Worm (Caenorhabditis elegans) whole organism, L4/young adult: ENCODE measurements around the gene str-226.
"Not testable (repeated sequence)": the region's sequence is repeated elsewhere in the genome, so short reads cannot be mapped to it uniquely, and the experiment has no call there.

ENCODE experiments used
- W03F9.2 ChIP-seq: fragments of 150-350 bp; optimal IDR thresholded peaks from 2 replicates; lab custom pipeline; 2014; ENCODE audit warnings: missing biosample characterization, missing genetic modification characterization
- dao-5 ChIP-seq: sonication (generic microtip); optimal IDR thresholded peaks from 2 replicates; lab custom pipeline; 2016; ENCODE audit warnings: missing genotype, missing genetic modification characterization, moderate library complexity, missing compliant biosample characterization
- him-1 ChIP-seq: sonication (generic microtip); optimal IDR thresholded peaks from 2 replicates; lab custom pipeline; 2016; ENCODE audit warnings: missing genotype, missing genetic modification reagents, missing genetic modification characterization, missing compliant biosample characterization

Gene str-226

DNA sequence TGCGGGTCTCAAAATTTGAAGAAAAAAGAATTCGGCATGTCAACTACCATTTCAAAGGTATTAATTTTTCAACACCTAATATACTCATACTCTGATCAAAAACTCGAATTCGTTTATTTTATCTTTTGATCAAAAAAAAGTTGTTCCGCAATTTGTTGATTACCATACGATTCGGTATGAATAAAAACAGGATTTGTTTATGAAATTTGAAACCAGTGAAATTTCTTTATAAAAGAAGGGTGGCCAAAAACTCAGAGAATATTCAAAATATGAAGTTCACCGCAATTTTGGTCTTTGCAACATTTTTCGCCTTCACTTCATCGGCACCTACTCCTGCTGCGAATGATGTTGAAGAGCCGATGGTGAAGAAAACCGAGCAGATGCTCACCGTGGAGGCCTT is 10.4 kb upstream of the str-226 start, which contains the start of the genes C07G3.8 and C07G3.10:
TSS of gene C07G3.8 (minus strand) at position 101 of the 400 bp plus-strand sequence.
TSS of gene C07G3.10 (plus strand) at position 270 of the 400 bp plus-strand sequence.
- TF ChIP-seq him-1 (tag; lab: Kevin White, UChicago): no peak
- no peak for TF ChIP-seq W03F9.2
- no peak for TF ChIP-seq dao-5 (tag; lab: Kevin White, UChicago)

DNA sequence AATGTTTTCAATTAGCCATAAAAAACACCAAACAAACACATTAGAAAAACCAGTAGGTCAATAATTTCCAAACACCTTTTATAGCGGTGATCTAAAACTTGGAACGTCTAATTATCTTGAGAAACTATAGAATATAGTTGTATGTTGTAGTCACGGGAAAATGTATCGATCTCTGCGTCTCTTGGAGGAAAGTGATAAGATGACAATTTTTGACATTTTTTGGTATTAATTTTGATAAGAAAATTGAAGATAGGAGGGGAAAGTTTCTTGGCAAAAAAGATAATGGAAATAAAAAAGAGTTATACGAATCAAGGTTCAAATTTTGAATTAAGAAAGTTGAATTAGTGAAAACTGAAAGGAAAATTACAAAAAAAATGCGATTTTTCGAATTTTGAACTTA is 6.7 kb upstream of the str-226 start:
- TF ChIP-seq dao-5 (tag; lab: Kevin White, UChicago) (no peak), W03F9.2 (no peak), him-1 (tag; lab: Kevin White, UChicago) (no peak)

DNA sequence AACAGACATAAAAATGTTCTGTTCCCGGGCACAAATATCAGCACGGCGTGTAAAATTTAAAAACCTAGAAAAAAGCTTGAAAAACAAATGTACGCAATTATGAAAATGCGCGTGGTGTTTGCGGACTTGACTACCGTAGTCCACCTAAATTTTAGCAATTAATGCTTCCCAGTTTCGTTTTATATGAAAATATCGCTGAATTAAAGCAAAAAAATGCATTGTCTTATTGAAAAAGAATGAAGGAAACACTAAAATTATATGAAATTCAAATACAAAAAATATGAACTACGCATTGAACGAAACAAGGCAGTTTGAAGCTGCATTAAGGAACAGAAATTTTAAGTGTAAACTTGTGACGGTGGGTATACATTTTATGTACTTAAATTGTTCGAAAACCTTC is 6.2 kb upstream of the str-226 start, which contains the start of gene ugt-64:
TSS of gene ugt-64 (minus strand) at position 101 of the 400 bp plus-strand sequence.
- not testable (repeated sequence) for TF ChIP-seq dao-5 (tag; lab: Kevin White, UChicago); him-1 (tag; lab: Kevin White, UChicago); W03F9.2

DNA sequence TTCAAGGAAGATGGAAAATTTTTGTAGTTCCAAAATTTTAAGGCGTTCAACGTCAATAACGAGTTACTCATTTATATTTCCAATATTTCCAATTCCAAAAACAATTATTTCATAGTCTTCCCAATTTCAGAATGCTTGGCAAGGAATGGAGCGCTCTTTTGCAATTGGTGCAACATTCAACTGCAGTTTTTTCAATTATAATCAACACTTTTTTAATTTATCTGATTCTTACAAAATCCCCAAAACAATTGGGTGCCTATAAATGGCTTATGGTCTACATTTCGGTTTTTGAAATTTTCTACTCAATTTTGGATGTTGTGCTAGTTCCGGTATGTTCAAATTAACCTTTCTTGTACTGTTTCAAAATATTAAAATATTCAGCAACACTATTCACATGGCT is 4.8 kb upstream of the str-226 start, which contains the start of gene str-225:
TSS of gene str-225 (plus strand) at position 132 of the 400 bp plus-strand sequence.
- TF ChIP-seq W03F9.2 (no peak), dao-5 (tag; lab: Kevin White, UChicago) (no peak), him-1 (tag; lab: Kevin White, UChicago) (no peak)

DNA sequence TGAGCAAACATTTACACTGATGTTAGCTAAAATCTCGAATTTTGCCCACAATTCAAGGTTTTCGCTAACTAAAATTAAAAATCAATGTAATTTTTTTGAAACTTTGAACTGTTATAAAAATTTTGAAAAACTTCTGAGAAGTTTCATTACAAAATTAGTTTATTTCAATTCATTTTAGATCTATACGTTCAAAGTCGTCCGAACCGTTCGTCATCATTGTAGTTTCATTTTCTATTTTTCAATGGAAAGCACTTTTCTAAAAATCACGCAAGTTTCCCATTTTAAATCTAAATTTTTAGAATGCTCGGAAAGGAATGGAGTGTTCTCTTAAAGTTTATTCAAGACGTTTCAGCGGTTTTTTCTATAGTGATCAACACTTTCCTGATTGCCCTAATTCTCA is 2.6 kb upstream of the str-226 start, which contains the start of gene str-228:
TSS of gene str-228 (plus strand) at position 301 of the 400 bp plus-strand sequence.
- TF ChIP-seq him-1 (tag; lab: Kevin White, UChicago): no peak

DNA sequence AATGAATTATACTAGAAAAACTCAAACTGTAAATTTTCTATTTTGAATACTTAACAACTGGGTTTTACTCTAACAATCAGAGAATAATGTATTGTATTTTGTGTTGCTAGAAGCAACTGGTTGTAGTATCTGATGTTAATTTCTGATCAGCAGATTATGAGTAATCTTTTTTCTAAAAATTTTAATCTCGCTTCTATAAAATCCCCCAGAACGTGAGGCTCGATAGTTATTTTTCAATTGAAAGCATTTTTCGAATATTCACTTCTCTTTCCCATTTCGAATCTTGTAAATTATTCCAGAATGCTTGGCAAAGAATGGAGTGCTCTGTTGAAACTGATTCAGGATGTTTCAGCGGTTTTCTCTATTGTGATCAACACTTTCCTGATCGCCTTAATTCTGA is 5.4 kb downstream of the str-226 start, which contains the start of gene str-227:
TSS of gene str-227 (plus strand) at position 301 of the 400 bp plus-strand sequence.
- no peak for TF ChIP-seq dao-5 (tag; lab: Kevin White, UChicago)
- TF ChIP-seq W03F9.2: no peak
- TF ChIP-seq him-1 (tag; lab: Kevin White, UChicago): no peak

DNA sequence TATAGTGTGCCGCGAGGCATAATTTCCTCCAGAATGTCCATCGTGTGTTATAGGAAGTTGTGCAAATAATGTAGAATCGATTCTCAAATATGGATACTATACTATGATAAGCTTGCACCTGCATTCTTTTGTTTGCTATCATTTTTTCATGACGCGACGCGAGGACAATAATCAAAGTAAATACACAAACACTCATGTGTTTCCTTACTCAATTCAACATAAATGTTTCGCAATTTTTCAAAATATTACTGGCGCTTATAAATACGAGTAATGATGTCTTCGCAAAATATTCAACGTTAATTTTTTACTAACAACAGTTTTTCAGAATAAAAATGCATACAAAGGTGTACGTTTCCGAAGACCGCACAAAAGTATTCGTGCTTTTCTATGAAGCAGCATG is 10.8 kb downstream of the str-226 start, which contains the start of gene irg-1:
TSS of gene irg-1 (plus strand) at position 326 of the 400 bp plus-strand sequence.
- TF ChIP-seq dao-5 (tag; lab: Kevin White, UChicago) (no peak), him-1 (tag; lab: Kevin White, UChicago) (no peak), W03F9.2 (no peak)

DNA sequence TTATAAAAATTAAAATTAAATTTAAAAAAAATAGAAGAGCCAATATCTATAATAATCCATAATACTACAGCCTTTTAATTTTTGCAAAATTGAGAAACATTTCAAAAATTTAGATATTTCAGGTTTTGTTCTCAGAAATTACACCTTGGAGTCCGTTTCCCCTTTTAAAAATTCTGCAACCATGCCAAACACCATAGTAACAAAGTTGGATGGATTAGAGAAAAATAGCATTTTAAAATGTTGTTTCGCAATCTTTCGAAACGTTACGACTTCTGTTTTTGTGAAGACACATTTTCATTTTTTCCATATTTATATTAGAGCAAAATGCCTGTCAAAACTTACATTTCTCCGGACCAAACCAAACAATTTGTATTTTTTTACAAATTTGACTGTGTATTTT is 12.5 kb downstream of the str-226 start, which contains the start of gene T24A6.7:
TSS of gene T24A6.7 (plus strand) at position 301 of the 400 bp plus-strand sequence.
- TF ChIP-seq W03F9.2 (no peak), dao-5 (tag; lab: Kevin White, UChicago) (no peak), him-1 (tag; lab: Kevin White, UChicago) (no peak)

DNA sequence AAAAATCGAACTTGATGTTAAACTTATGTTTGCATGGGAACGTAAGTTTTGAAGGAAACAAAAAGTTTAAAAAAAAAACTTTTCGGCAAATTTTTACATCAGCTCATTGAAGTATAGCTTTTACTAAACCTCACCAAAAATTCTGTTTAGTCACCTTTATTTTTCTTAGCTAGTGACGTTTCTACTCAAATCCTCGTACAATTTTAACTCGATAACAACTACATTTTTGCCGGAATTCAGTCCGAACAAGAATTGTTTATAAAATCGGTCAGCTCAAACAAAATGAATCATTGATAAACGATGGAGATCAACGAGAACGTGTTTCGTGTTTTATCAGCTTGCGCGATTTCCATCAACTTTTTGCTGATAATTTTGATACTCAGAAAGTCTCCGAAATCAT is 14.4 kb downstream of the str-226 start, which contains the start of gene str-260:
TSS of gene str-260 (plus strand) at position 301 of the 400 bp plus-strand sequence.
- TF ChIP-seq dao-5 (tag; lab: Kevin White, UChicago) (no peak), him-1 (tag; lab: Kevin White, UChicago) (no peak), W03F9.2 (no peak)

DNA sequence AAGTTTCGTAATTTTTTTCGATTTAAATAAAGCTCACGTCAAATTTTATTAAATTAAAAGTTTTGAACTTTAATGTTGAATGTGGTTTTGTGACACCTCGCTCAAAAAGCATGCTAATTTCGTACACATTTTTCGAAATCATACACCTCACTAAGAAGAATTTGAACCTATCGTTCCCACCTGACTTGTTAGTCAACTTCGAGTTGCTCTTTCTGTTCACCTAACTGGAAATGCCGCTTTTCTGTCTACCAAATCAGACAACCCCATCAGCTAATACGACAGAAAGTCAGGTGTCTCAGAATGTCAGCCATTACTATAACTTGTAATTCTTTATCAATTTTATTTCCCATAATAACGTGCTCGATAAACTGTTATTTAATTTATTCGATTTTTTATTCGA is 17.9 kb downstream of the str-226 start, which contains the start of gene srbc-66:
TSS of gene srbc-66 (plus strand) at position 301 of the 400 bp plus-strand sequence.
- no peak for TF ChIP-seq W03F9.2
- TF ChIP-seq dao-5 (tag; lab: Kevin White, UChicago): no peak

DNA sequence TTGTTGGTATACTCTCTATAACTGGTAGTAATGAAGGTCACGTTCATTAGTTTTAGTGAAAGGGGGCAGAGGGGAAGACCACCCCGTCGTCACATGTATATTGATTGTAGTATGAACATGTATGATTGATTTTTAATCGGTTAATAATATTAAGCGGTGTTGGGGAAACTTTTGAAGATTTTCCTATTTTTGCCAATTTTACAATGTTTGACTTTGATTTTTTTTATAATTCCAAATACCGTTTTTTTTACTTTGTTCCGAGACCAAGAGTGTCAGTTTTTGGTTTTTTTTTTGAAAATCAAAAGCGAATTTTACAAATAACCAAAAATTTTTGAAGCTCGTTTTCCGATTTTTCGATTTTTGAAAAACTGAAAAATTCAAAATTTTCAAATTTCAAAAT is 22.8 kb downstream of the str-226 start, which contains the start of gene nhr-221:
TSS of gene nhr-221 (minus strand) at position 101 of the 400 bp plus-strand sequence.
- TF ChIP-seq W03F9.2 (no peak), him-1 (tag; lab: Kevin White, UChicago) (no peak), dao-5 (tag; lab: Kevin White, UChicago) (no peak)

DNA sequence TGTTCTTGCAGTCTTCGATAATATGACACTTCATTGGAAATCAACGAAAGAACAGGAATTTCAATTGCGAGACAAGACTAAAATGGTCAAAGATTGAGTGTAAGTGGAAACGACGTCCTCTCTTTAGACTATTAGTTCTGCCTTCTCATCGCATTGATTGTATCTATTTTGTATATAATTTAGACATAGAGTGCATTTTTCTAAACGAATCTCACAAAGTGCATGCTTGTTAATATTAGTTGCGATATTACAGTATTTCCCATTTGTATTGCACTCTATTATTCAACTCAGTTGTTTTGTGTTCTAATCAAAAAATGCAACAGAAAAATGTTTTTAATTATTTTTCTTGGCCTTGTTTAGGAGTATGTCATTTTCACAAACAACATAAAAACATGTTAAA is 25.8 kb downstream of the str-226 start, which contains the start of gene nhr-93:
TSS of gene nhr-93 (minus strand) at position 101 of the 400 bp plus-strand sequence.
- TF ChIP-seq him-1 (tag; lab: Kevin White, UChicago) (no peak), dao-5 (tag; lab: Kevin White, UChicago) (no peak), W03F9.2 (no peak)

DNA sequence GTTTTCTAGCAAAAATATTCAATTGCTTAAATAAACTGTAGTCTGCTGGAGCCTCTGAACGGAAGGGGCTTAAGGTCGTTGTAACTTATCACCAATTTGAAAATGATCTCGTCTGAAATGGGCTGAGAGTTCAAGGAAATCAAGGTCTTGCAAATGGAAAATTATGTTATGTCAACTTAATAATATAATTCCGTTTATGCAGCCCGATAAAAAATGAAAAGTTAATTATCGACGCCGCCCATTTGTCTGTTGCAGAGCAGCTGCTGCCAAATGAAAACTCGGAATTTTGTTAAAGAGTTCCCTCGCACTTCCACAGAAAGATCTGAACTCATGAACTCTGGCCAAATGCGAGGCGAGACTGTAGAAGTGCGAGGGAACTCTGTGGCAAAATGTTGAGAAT is 28.6 kb downstream of the str-226 start, which contains the start of gene srbc-67:
TSS of gene srbc-67 (minus strand) at position 101 of the 400 bp plus-strand sequence.
- no peak for TF ChIP-seq him-1 (tag; lab: Kevin White, UChicago)
- no peak for TF ChIP-seq dao-5 (tag; lab: Kevin White, UChicago)
- TF ChIP-seq W03F9.2: no peak

DNA sequence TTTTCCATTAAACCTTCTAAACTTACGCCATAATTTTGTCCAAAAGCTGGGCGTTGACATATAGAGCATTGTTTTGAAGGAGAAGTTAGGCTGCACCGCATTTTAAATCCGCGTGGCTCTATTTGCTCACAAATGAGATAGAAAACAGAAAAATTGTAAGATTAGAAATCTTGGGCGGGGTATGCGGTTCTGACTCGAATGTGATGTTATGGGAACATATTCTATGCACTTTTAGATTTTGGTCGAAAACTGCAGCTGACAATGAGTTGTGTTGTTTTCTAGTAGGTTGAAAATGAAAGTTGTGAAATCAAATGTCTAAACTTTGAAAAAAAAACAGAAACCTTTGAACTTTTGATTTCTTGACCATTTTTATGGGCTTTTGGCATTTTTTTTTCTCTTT is 30.9 kb downstream of the str-226 start, which contains the start of gene nhr-222:
TSS of gene nhr-222 (minus strand) at position 101 of the 400 bp plus-strand sequence.
- TF ChIP-seq dao-5 (tag; lab: Kevin White, UChicago): no peak
- no peak for TF ChIP-seq him-1 (tag; lab: Kevin White, UChicago)
- no peak for TF ChIP-seq W03F9.2
